Worm (Caenorhabditis elegans): ENCODE measurements around the gene mstr-2.

The mstr-2 gene

ce11 chrIII:4428797-4429196 is 40.1 kb upstream of the mstr-2 start (continued):
- TF ChIP-seq K11D2.4 (GFP tag; IDR thresholded peaks at IDR 0.05) (no peak), let-526 (GFP tag; IDR thresholded peaks at IDR 0.05) (no peak), nfya-2 (GFP tag; IDR thresholded peaks at IDR 0.05) (no peak), egl-44 (GFP tag; IDR thresholded peaks at IDR 0.05) (peak; percentile 68; the same call in 1 of the 2 replicates), ceh-100 (GFP tag; IDR thresholded peaks at IDR 0.05) (no peak), somi-1 (GFP tag; optimal IDR thresholded peaks at IDR 0.05) (no peak), let-607 (tag; optimal IDR thresholded peaks at IDR 0.05) (no peak), lsl-1 (GFP tag; optimal IDR thresholded peaks at IDR 0.05) (peak; percentile 26), B0336.3 (GFP tag; IDR thresholded peaks at IDR 0.05) (peak; percentile 20; the same call in 1 of the 2 replicates), bed-1 (GFP tag; IDR thresholded peaks at IDR 0.05) (0 out of 2 replicates have a peak, but pooled peaks have one; percentile 59), him-1 (tag; optimal IDR thresholded peaks at IDR 0.05) (peak; percentile 54), ztf-18 (tag; optimal IDR thresholded peaks at IDR 0.05) (peak; percentile 41), lin-26 (GFP tag; IDR thresholded peaks at IDR 0.05) (peak; percentile 89; the same call in 1 of the 2 replicates), unc-62 (GFP tag; optimal IDR thresholded peaks at IDR 0.05) (no peak), hrde-1 (tag; optimal IDR thresholded peaks at IDR 0.05; ENCODE audit: borderline replicate concordance) (no peak), nhr-179 (tag; optimal IDR thresholded peaks at IDR 0.05) (no peak), ets-4 (GFP tag; optimal IDR thresholded peaks at IDR 0.05) (no peak), B0019.2 (GFP tag; conservative IDR thresholded peaks at IDR 0.05) (no peak), athp-1 (tag; optimal IDR thresholded peaks at IDR 0.05) (no peak), F23B12.7 (tag; optimal IDR thresholded peaks at IDR 0.05; ENCODE audit: insufficient read depth) (no peak), madf-6 (GFP tag; IDR thresholded peaks at IDR 0.05) (peak; percentile 61), zim-3 (tag; optimal IDR thresholded peaks at IDR 0.05) (peak; percentile 46), F10E7.11 (tag; optimal IDR thresholded peaks at IDR 0.05) (no peak), C17E4.6 (GFP tag; IDR thresholded peaks at IDR 0.05) (no peak), ekl-4 (GFP tag; IDR thresholded peaks at IDR 0.05) (peak; percentile 47; the same call in 1 of the 2 replicates), repo-1 (tag; optimal IDR thresholded peaks at IDR 0.05) (no peak), hmg-1.2 (GFP tag; IDR thresholded peaks at IDR 0.05) (peak; percentile 54), C06A6.2 (GFP tag; conservative IDR thresholded peaks at IDR 0.05) (no peak), gei-17 (GFP tag; optimal IDR thresholded peaks at IDR 0.05) (no peak), hmg-20 (GFP tag; IDR thresholded peaks at IDR 0.05) (no peak), nfya-1 (tag; optimal IDR thresholded peaks at IDR 0.05; ENCODE audit: borderline replicate concordance, insufficient read depth) (no peak), Y67H2A.10 (GFP tag; conservative IDR thresholded peaks at IDR 0.05) (no peak), ztf-6 (GFP tag; IDR thresholded peaks at IDR 0.05) (no peak), xnd-1 (tag; optimal IDR thresholded peaks at IDR 0.05) (no peak), F49E8.2 (tag; optimal IDR thresholded peaks at IDR 0.05; ENCODE audit: insufficient read depth) (no peak), dpl-1 (GFP tag; optimal IDR thresholded peaks at IDR 0.05) (no peak), ceh-27 (GFP tag; optimal IDR thresholded peaks at IDR 0.05) (peak; percentile 4), tlf-1 (GFP tag; optimal IDR thresholded peaks at IDR 0.05) (no peak), ceh-40 (GFP tag; IDR thresholded peaks at IDR 0.05) (no peak), snpc-3.4 (tag; optimal IDR thresholded peaks at IDR 0.05) (peak; percentile 40), efl-1 (GFP tag; optimal IDR thresholded peaks at IDR 0.05) (no peak)
